Fruit fly (Drosophila melanogaster) whole organism, embryonic: Measurements from ENCODE around the gene CG7011.
A peak's percentile ranks its signal among the peaks of the same experiment; 100 is the strongest.

Experiments used
- Aef1 ChIP-seq: fragments of 200-800 bp; sonication (Bioruptor generic); IDR thresholded peaks from 3 replicates; pipeline ENCODE4 v1.3.6; 2022; ENCODE audit warnings: missing biosample characterization, missing genetic modification characterization
- Atf-2 ChIP-seq: fragments of 200-800 bp; sonication (Bioruptor generic); optimal IDR thresholded peaks from 2 replicates; lab custom pipeline; 2016; ENCODE audit warnings: missing biosample characterization, missing genetic modification characterization
- BEAF-32 ChIP-seq: fragments of 200-800 bp; sonication (Bioruptor generic); optimal IDR thresholded peaks from 3 replicates; lab custom pipeline; 2017; ENCODE audit warnings: missing biosample characterization, missing genetic modification characterization, mild to moderate bottlenecking, moderate library complexity, missing genetic modification reagents
- CG10267 ChIP-seq: fragments of 200-800 bp; sonication (Bioruptor generic); optimal IDR thresholded peaks from 2 replicates; lab custom pipeline; 2018; ENCODE audit warnings: missing biosample characterization, mild to moderate bottlenecking, missing genetic modification characterization, moderate library complexity
- CG11504 ChIP-seq: fragments of 200-800 bp; sonication (Bioruptor generic); optimal IDR thresholded peaks from 3 replicates; lab custom pipeline; 2019; ENCODE audit warnings: missing biosample characterization, mild to moderate bottlenecking, missing genetic modification characterization, moderate library complexity
- CG12155 ChIP-seq: fragments of 200-800 bp; sonication (Bioruptor generic); optimal IDR thresholded peaks from 3 replicates; lab custom pipeline; 2016; ENCODE audit warnings: missing biosample characterization, missing genetic modification characterization
- CG12299 ChIP-seq: fragments of 200-800 bp; sonication (Bioruptor generic); optimal IDR thresholded peaks from 2 replicates; lab custom pipeline; 2018; ENCODE audit warnings: missing biosample characterization, mild to moderate bottlenecking, missing genetic modification characterization
- CG13296 ChIP-seq: fragments of 200-800 bp; sonication (Bioruptor generic); optimal IDR thresholded peaks from 3 replicates; lab custom pipeline; 2018; ENCODE audit warnings: missing biosample characterization, mild to moderate bottlenecking, missing genetic modification characterization
- CG13775 ChIP-seq: fragments of 200-800 bp; sonication (Bioruptor generic); optimal IDR thresholded peaks from 3 replicates; lab custom pipeline; 2017; ENCODE audit warnings: missing biosample characterization, mild to moderate bottlenecking, missing genetic modification characterization
- CG14965 ChIP-seq: fragments of 200-800 bp; sonication (Bioruptor generic); optimal IDR thresholded peaks from 2 replicates; lab custom pipeline; 2016; ENCODE audit warnings: missing biosample characterization, missing genetic modification characterization, borderline replicate concordance
- CG15696 ChIP-seq: fragments of 200-800 bp; sonication (Bioruptor generic); optimal IDR thresholded peaks from 2 replicates; lab custom pipeline; 2019; ENCODE audit warnings: missing biosample characterization, mild to moderate bottlenecking, missing genetic modification characterization, moderate library complexity
- CG1603 ChIP-seq: fragments of 200-800 bp; sonication (Bioruptor generic); optimal IDR thresholded peaks from 2 replicates; lab custom pipeline; 2019; ENCODE audit warnings: missing biosample characterization, mild to moderate bottlenecking, missing genetic modification characterization, moderate library complexity
- CG2875 ChIP-seq: fragments of 200-800 bp; sonication (Bioruptor generic); optimal IDR thresholded peaks from 2 replicates; lab custom pipeline; 2017; ENCODE audit warnings: missing biosample characterization, mild to moderate bottlenecking, missing genetic modification characterization, missing genetic modification reagents
- CG4360 ChIP-seq: fragments of 200-800 bp; sonication (Bioruptor generic); IDR thresholded peaks from 2 replicates; pipeline ENCODE4 v1.3.6; 2022; ENCODE audit warnings: missing biosample characterization, missing genetic modification characterization
- CG4617 ChIP-seq: fragments of 200-800 bp; sonication (Bioruptor generic); optimal IDR thresholded peaks from 3 replicates; lab custom pipeline; 2016; ENCODE audit warnings: missing biosample characterization, missing genetic modification characterization, borderline replicate concordance
- CG4730 ChIP-seq: fragments of 200-800 bp; sonication (Bioruptor generic); IDR thresholded peaks from 2 replicates; pipeline ENCODE4 v1.3.6; 2022; ENCODE audit warnings: missing biosample characterization, missing genetic modification characterization
- CG4820 ChIP-seq: fragments of 200-800 bp; sonication (Bioruptor generic); optimal IDR thresholded peaks from 3 replicates; lab custom pipeline; 2016; ENCODE audit warnings: missing biosample characterization, missing genetic modification characterization
- CG5180 ChIP-seq: fragments of 200-800 bp; sonication (Bioruptor generic); optimal IDR thresholded peaks from 3 replicates; lab custom pipeline; 2017; ENCODE audit warnings: missing biosample characterization, missing genetic modification characterization, mild to moderate bottlenecking, moderate library complexity, missing genetic modification reagents
- CG7357 ChIP-seq: fragments of 200-800 bp; sonication (Bioruptor generic); IDR thresholded peaks from 3 replicates; pipeline ENCODE4 v1.3.6; 2022; ENCODE audit warnings: missing biosample characterization, missing genetic modification characterization
- CG7556 ChIP-seq: fragments of 200-800 bp; sonication (Bioruptor generic); optimal IDR thresholded peaks from 2 replicates; lab custom pipeline; 2017; ENCODE audit warnings: missing biosample characterization, mild to moderate bottlenecking, missing genetic modification characterization
- CG7987 ChIP-seq: fragments of 200-800 bp; sonication (Bioruptor generic); optimal IDR thresholded peaks from 2 replicates; lab custom pipeline; 2018; ENCODE audit warnings: missing biosample characterization, mild to moderate bottlenecking, missing genetic modification characterization, moderate library complexity
- CG8765 ChIP-seq: fragments of 200-800 bp; sonication (Bioruptor generic); IDR thresholded peaks from 2 replicates; pipeline ENCODE4 v1.3.6; 2022; ENCODE audit warnings: missing biosample characterization, missing genetic modification characterization
- Dek ChIP-seq: fragments of 200-800 bp; sonication (Bioruptor generic); optimal IDR thresholded peaks from 3 replicates; lab custom pipeline; 2019; ENCODE audit warnings: missing biosample characterization, mild to moderate bottlenecking, missing genetic modification characterization, moderate library complexity
- Fer1 ChIP-seq: fragments of 200-800 bp; sonication (Bioruptor generic); optimal IDR thresholded peaks from 2 replicates; lab custom pipeline; 2017; ENCODE audit warnings: missing biosample characterization, mild to moderate bottlenecking, missing genetic modification characterization
- H2.0 ChIP-seq: fragments of 200-800 bp; sonication (Bioruptor generic); IDR thresholded peaks from 2 replicates; pipeline ENCODE4 v1.3.6; 2022; ENCODE audit warnings: missing biosample characterization, missing genetic modification characterization
- HLH3B ChIP-seq: fragments of 200-800 bp; sonication (Bioruptor generic); IDR thresholded peaks from 2 replicates; pipeline ENCODE4 v1.3.6; 2022; ENCODE audit warnings: missing biosample characterization, missing genetic modification characterization
- MTF-1 ChIP-seq: fragments of 200-800 bp; sonication (Bioruptor generic); optimal IDR thresholded peaks from 2 replicates; lab custom pipeline; 2018; ENCODE audit warnings: missing biosample characterization, mild to moderate bottlenecking, missing genetic modification characterization, borderline replicate concordance
- Neu2 ChIP-seq: fragments of 200-800 bp; sonication (Bioruptor generic); optimal IDR thresholded peaks from 3 replicates; lab custom pipeline; 2016; ENCODE audit warnings: missing biosample characterization, missing genetic modification characterization, borderline replicate concordance
- Ptx1 ChIP-seq: fragments of 200-800 bp; sonication (Bioruptor generic); IDR thresholded peaks from 2 replicates; pipeline ENCODE4 v1.3.6; 2022; ENCODE audit warnings: missing biosample characterization, missing genetic modification characterization
- Sox102F ChIP-seq: fragments of 200-800 bp; sonication (Bioruptor generic); optimal IDR thresholded peaks from 2 replicates; lab custom pipeline; 2018; ENCODE audit warnings: missing biosample characterization, mild to moderate bottlenecking, missing genetic modification characterization, moderate library complexity
- Ssrp ChIP-seq: fragments of 200-800 bp; sonication (Bioruptor generic); optimal IDR thresholded peaks from 2 replicates; lab custom pipeline; 2018; ENCODE audit warnings: missing biosample characterization, mild to moderate bottlenecking, missing genetic modification characterization, moderate library complexity
- Tbp ChIP-seq: fragments of >200 bp; optimal IDR thresholded peaks from 2 replicates; lab custom pipeline; 2018; ENCODE audit warnings: missing biosample characterization, missing genetic modification characterization
- YL-1 ChIP-seq: fragments of 200-800 bp; sonication (Bioruptor generic); optimal IDR thresholded peaks from 3 replicates; lab custom pipeline; 2017; ENCODE audit warnings: missing biosample characterization, mild to moderate bottlenecking, missing genetic modification characterization
- ara ChIP-seq: fragments of 200-800 bp; sonication (Bioruptor generic); IDR thresholded peaks from 2 replicates; pipeline ENCODE4 v1.3.6; 2022; ENCODE audit warnings: missing biosample characterization, missing genetic modification characterization
- cato ChIP-seq: fragments of 200-800 bp; sonication (Bioruptor generic); optimal IDR thresholded peaks from 2 replicates; lab custom pipeline; 2016; ENCODE audit warnings: missing biosample characterization, missing genetic modification characterization, borderline replicate concordance
- cwo ChIP-seq: fragments of 200-800 bp; sonication (Bioruptor generic); optimal IDR thresholded peaks from 3 replicates; lab custom pipeline; 2017; ENCODE audit warnings: missing biosample characterization, missing genetic modification characterization, mild to moderate bottlenecking, moderate library complexity, missing genetic modification reagents
- disco-r ChIP-seq: fragments of 200-800 bp; sonication (Bioruptor generic); optimal IDR thresholded peaks from 2 replicates; lab custom pipeline; 2016; ENCODE audit warnings: missing biosample characterization, missing genetic modification characterization
- exex ChIP-seq: fragments of 200-800 bp; sonication (Bioruptor generic); optimal IDR thresholded peaks from 4 replicates; lab custom pipeline; 2018; ENCODE audit warnings: missing biosample characterization, mild to moderate bottlenecking, missing genetic modification characterization, moderate library complexity
- fu2 ChIP-seq: fragments of 200-800 bp; sonication (Bioruptor generic); optimal IDR thresholded peaks from 2 replicates; lab custom pipeline; 2016; ENCODE audit warnings: missing biosample characterization, missing genetic modification characterization
- mam ChIP-seq: fragments of 200-800 bp; sonication (Bioruptor generic); optimal IDR thresholded peaks from 3 replicates; lab custom pipeline; 2016; ENCODE audit warnings: missing biosample characterization, missing genetic modification characterization
- nau ChIP-seq: fragments of 200-800 bp; sonication (Bioruptor generic); optimal IDR thresholded peaks from 3 replicates; lab custom pipeline; 2017; ENCODE audit warnings: missing biosample characterization, mild to moderate bottlenecking, missing genetic modification characterization, missing genetic modification reagents
- nom ChIP-seq: fragments of 200-800 bp; sonication (Bioruptor generic); optimal IDR thresholded peaks from 2 replicates; lab custom pipeline; 2017; ENCODE audit warnings: missing biosample characterization, missing genetic modification characterization, mild to moderate bottlenecking, moderate library complexity, missing genetic modification reagents
- otp ChIP-seq: fragments of 200-800 bp; sonication (Bioruptor generic); IDR thresholded peaks from 3 replicates; pipeline ENCODE4, ENCODE4 v1.3.6; 2022; ENCODE audit warnings: missing biosample characterization, missing genetic modification characterization
- ranshi ChIP-seq: fragments of 200-800 bp; sonication (Bioruptor generic); IDR thresholded peaks from 2 replicates; pipeline ENCODE4 v1.3.6; 2022; ENCODE audit warnings: missing biosample characterization, missing genetic modification characterization
- sc ChIP-seq, 3 experiments: fragments of >200 bp in 2 of 3; fragments of 200-800 bp in 1 of 3; sonication (Bioruptor generic) in 1 of 3; optimal IDR thresholded peaks; 2 replicates in 2 of 3; 3 replicates in 1 of 3; lab custom pipeline; 2017; ENCODE audit warnings: mild to moderate bottlenecking in 1 of 3, missing biosample characterization in 1 of 3, missing genetic modification characterization in 1 of 3, missing genetic modification reagents in 1 of 3
- sima ChIP-seq: fragments of 200-800 bp; sonication (Bioruptor generic); optimal IDR thresholded peaks from 2 replicates; lab custom pipeline; 2016; ENCODE audit warnings: missing biosample characterization, missing genetic modification characterization
- so ChIP-seq: fragments of 200-800 bp; sonication (Bioruptor generic); IDR thresholded peaks from 3 replicates; pipeline ENCODE4 v1.3.6; 2022; ENCODE audit warnings: missing biosample characterization, missing genetic modification characterization

CG7011 gene

dm6 chr3L:15142004-15142890 is 21.2 kb downstream of the CG7011 start, which contains the start of gene Pdi (continued):
- TF ChIP-seq CG15696 (peak; percentile 43), CG14965 (GFP tag; lab: Kevin White, UChicago) (no peak), CG12155 (GFP tag; lab: Kevin White, UChicago) (peak; percentile 17), CG13775 (GFP tag; lab: Kevin White, UChicago) (peak; percentile 28), H2.0 (GFP tag; lab: Robert Waterston, UW) (no peak), otp (GFP tag; lab: Robert Waterston, UW) (no peak), disco-r (GFP tag; lab: Kevin White, UChicago) (no peak), CG7357 (GFP tag; lab: Robert Waterston, UW) (no peak), Atf-2 (GFP tag; lab: Kevin White, UChicago) (no peak), Sox102F (GFP tag; lab: Kevin White, UChicago) (no peak), so (GFP tag; lab: Robert Waterston, UW) (no peak), YL-1 (GFP tag; lab: Kevin White, UChicago) (peak; percentile 81), Fer1 (GFP tag; lab: Kevin White, UChicago) (peak; percentile 29), CG11504 (tag; lab: Kevin White, UChicago) (peak; percentile 50), Aef1 (GFP tag; lab: Robert Waterston, UW) (no peak), CG13296 (GFP tag; lab: Kevin White, UChicago) (peak; percentile 31), nom (GFP tag; lab: Kevin White, UChicago) (peak; percentile 53), cato (GFP tag; lab: Kevin White, UChicago) (no peak), CG12299 (tag; lab: Kevin White, UChicago) (no peak), CG5180 (no peak), mam (no peak), Ptx1 (GFP tag; lab: Robert Waterston, UW) (no peak), HLH3B (GFP tag; lab: Robert Waterston, UW) (peak; percentile 33; the same call in 1 of the 2 replicates), Dek (peak; percentile 42), CG1603 (peak; percentile 80), CG2875 (GFP tag; lab: Kevin White, UChicago) (peak; percentile 11), CG7987 (peak; percentile 49), CG10267 (tag; lab: Kevin White, UChicago) (peak; percentile 64), fu2 (GFP tag; lab: Kevin White, UChicago) (no peak), CG8765 (no peak), BEAF-32 (GFP tag; lab: Kevin White, UChicago) (peak; percentile 85), CG4730 (GFP tag; lab: Robert Waterston, UW) (no peak), CG4820 (GFP tag; lab: Kevin White, UChicago) (no peak), sima (GFP tag; lab: Kevin White, UChicago) (no peak), CG4617 (GFP tag; lab: Kevin White, UChicago) (no peak), ranshi (GFP tag; lab: Robert Waterston, UW) (0 out of 2 replicates have a peak, but pooled peaks have one; percentile 45), Tbp (GFP tag; lab: Kevin White, UChicago) (no peak), exex (tag; lab: Kevin White, UChicago) (peak; percentile 12), sc (optimal IDR thresholded peaks at IDR 0.05; lab: Kevin White, UChicago) (no peak), sc (GFP tag; optimal IDR thresholded peaks at IDR 0.05; lab: Kevin White, UChicago) (no peak), ara (GFP tag; lab: Robert Waterston, UW) (no peak), Ssrp (tag; lab: Kevin White, UChicago) (no peak), nau (GFP tag; lab: Kevin White, UChicago) (no peak), cwo (GFP tag; lab: Kevin White, UChicago) (peak; percentile 2), MTF-1 (GFP tag; lab: Kevin White, UChicago) (peak; percentile 1), Neu2 (GFP tag; lab: Kevin White, UChicago) (no peak), CG4360 (no peak), CG7556 (GFP tag; lab: Kevin White, UChicago) (no peak)
